Worm (Caenorhabditis elegans) whole organism, dauer: Measurements from ENCODE around the gene ctsa-4.1.

Experiments
- unc-62 ChIP-seq: sonication (generic microtip); optimal IDR thresholded peaks from 2 replicates; lab custom pipeline; 2017; ENCODE audit warnings: missing biosample characterization, missing genetic modification reagents, missing genetic modification characterization

The ctsa-4.1 gene

DNA sequence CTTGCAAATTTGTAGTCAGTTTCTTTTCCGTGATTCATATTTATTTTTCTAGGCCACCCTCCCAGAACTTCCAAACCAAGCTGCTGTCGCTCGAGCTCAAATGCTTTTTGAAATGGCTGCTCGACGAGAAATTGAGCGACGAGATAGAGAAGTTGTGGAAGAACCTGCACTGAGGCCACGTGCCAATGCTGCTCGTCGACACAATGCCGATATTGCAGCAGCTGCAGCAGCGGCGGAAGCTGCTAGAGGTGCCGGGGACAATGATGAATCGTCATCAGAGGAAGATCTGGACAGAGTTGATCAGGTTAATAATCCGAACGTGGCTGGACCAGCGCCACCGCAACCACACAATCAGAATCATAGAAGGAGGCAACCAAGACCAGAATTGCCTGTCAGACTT, 6.6 kb downstream of the ctsa-4.1 start:
- no peak for TF ChIP-seq unc-62 (GFP tag; lab: Kevin White, UChicago)

ce11 chrII:6374646-6375045, 7.8 kb downstream of the ctsa-4.1 start:
- TF ChIP-seq unc-62 (GFP tag; lab: Kevin White, UChicago) = no peak

ce11 chrII:6376693-6377092, 9.9 kb downstream of the ctsa-4.1 start:
- TF ChIP-seq unc-62 (GFP tag; lab: Kevin White, UChicago) = no peak

DNA sequence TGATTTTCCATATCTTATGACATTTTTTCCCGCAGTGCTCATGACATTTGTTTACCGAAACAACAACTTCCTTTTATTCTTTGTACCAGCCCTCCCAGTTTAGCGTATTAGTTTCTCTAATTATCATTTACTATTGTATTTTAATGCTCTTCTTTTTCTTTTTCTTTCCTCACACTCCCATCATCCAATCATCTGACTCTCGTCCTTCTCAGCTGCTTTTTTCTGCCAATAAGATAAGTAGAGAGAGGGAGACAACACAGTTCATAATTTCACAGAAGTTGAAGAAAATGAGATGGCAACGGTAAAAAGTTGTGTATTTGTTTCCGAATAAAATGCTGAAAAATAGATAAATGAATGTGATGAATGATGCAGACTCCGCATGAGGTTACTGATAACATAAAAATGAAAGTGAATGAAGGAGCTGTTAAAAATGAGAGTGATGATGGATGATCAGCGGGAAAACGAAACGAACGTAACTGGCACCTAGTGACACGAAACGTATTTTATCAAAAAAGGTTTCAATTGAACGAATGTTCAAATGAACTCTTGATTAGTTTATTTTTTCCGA, 10.7 kb downstream of the ctsa-4.1 start:
- no peak for TF ChIP-seq unc-62 (GFP tag; lab: Kevin White, UChicago)

ce11 chrII:6379038-6379563, 12.3 kb downstream of the ctsa-4.1 start:
- no peak for TF ChIP-seq unc-62 (GFP tag; lab: Kevin White, UChicago)

DNA sequence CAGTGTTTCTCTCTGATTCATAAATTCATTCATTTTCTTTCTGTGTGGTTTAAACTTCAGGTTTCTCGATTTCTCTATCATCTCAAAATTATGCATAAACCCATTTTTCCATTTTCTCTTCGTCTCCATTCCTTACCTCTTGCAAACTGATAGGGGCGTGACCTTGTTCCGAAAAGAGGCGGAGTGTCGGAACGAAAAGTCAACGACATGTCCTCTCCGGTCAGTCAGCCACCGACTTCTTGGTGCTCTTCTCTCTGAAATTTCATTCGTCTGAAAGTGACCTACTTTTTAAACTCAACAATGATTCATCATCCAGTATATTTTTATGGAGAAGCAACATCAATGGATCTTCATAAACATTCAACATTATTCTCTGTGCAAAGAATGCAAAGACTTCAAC, 14.1 kb downstream of the ctsa-4.1 start, which contains the start of gene F58F12.12:
TSS of gene F58F12.12 (plus strand) at position 301 of the 400 bp plus-strand sequence.
- TF ChIP-seq unc-62 (GFP tag; lab: Kevin White, UChicago) = no peak

ce11 chrII:6383183-6383695, 16.4 kb downstream of the ctsa-4.1 start, which contains the start of gene F58F12.1:
Gene F58F12.1, plus strand, starts transcription at chrII:6383645.
- no peak for TF ChIP-seq unc-62 (GFP tag; lab: Kevin White, UChicago)

DNA sequence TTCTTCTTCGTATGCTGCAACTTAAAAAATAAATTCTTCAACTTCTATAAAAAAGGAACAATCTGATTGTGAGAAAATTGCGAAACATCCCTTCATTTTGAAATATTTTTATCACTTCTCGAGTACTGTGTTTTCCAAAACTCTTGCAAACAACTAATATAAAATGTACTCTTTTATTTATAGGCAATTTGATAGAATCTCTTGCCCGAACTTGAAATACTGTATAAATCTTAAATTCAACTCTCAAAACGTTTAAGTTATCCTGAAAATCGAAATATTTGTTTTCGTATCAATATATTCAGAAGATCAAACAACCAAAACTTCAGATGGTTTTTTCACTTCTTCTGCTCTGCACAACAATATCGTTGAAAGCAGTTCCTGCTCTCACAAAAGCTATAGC, 19.7 kb downstream of the ctsa-4.1 start, which contains the start of gene F58F12.4:
TSS of gene F58F12.4 (plus strand) at position 301 of the 400 bp plus-strand sequence.
- no peak for TF ChIP-seq unc-62 (GFP tag; lab: Kevin White, UChicago)

- TF ChIP-seq unc-62 (GFP tag; lab: Kevin White, UChicago) = no peak
These were observed 21.1 kb downstream of the ctsa-4.1 start, which contains the start of gene F58F12.2 for ce11 chrII:6387937-6388336. Gene F58F12.2, minus strand, starts transcription at chrII:6388037.

DNA sequence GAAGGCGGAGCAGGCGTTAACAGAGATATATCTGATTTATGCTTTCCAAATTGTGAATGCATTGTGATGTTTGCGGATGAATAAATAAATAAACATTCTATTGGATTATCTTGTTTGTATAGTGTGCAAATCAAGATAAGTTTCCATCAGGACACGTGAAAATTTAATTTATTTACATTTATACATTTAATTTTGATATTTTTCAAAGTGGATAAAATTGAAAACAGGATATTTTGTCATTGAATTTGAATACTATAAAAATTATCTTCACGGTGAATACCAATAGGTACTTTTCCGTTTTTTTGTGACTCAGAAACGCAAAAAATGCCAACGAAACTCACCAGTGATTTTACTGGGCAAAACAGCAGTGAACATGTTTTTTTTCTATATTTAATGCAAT, 24.4 kb downstream of the ctsa-4.1 start, which contains the start of gene F58F12.3:
TSS of gene F58F12.3 (minus strand) at position 101 of the 400 bp plus-strand sequence.
- no peak for TF ChIP-seq unc-62 (GFP tag; lab: Kevin White, UChicago)

DNA sequence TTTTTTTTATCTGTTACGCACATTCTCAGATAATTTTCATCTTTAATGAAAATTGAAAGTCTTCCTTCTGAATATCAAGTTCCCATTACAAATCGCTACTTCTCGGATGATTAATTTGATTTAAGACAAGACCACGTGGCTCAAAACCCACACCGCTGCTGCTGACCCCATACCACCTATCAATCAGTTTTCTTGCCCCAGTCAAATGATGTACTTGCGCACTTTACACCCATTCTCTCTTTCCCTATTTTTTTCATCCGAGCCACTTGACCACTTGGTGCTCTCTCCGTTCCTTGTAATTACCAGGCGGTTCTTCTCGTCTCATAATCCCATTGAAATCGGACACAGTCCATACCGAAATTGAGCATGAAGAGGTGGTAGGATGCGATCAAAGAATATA, 27.2 kb downstream of the ctsa-4.1 start:
- TF ChIP-seq unc-62 (GFP tag; lab: Kevin White, UChicago) = no peak

ce11 chrII:6398406-6398805, 31.6 kb downstream of the ctsa-4.1 start, which contains the start of gene zig-10:
Gene zig-10, plus strand, starts transcription at chrII:6398706.
- no peak for TF ChIP-seq unc-62 (GFP tag; lab: Kevin White, UChicago)

DNA sequence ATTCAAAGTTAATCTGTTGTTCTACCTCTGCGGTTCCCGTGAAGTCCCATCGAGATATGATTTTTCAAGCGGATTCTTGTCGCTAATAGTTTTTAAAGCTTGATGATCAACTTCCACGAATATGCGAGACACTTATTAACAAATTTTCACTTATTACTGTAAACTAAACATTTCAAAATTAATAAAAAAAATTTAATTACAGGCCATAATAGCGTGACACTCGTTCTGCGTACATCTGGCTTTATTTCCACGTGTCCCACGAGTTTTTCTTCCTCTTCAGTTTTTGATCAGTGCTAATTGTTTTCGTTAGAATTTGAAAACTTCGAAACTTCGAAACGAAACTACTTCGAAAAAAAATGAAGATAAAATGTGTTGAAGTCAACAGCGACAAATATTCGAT, 34.9 kb downstream of the ctsa-4.1 start, which contains the start of gene btb-2:
TSS of gene btb-2 (plus strand) at position 301 of the 400 bp plus-strand sequence.
- TF ChIP-seq unc-62 (GFP tag; lab: Kevin White, UChicago) = no peak

DNA sequence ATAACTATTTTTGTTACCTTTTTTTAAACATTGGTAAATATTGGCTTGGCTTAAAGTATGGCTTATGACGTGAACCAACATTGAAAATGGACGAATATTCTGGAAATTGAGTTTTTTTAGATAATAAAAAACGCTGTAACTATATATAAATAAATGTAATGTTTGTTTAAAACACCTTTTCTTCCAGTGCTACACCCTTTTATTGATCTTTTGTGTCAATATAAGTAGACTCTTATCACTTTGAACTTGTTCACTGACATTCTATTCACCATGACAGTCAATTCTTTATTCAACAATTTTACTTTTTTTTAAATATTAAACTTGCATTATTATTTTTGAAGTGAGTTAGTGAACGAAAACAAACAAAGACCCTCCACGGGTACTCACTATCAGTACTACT, 36.4 kb downstream of the ctsa-4.1 start, which contains the start of gene T25D10.1:
TSS of gene T25D10.1 (plus strand) at position 169 of the 400 bp plus-strand sequence.
- no peak for TF ChIP-seq unc-62 (GFP tag; lab: Kevin White, UChicago)

- no peak for TF ChIP-seq unc-62 (GFP tag; lab: Kevin White, UChicago)
These were observed 40.5 kb downstream of the ctsa-4.1 start, which contains the start of gene spp-11 for ce11 chrII:6407279-6407678. Gene spp-11, minus strand, starts transcription at chrII:6407379.

ce11 chrII:6409098-6409497, 42.3 kb downstream of the ctsa-4.1 start:
- TF ChIP-seq unc-62 (GFP tag; lab: Kevin White, UChicago) = no peak
